Worm (Caenorhabditis elegans): Measurements from ENCODE around the gene cpsf-4.
A peak's percentile ranks its signal among the peaks of the same experiment; 100 is the strongest.
"Not testable (repeated sequence)": the region's sequence is repeated elsewhere in the genome, so short reads cannot be mapped to it uniquely, and the experiment has no call there.

The cpsf-4 gene

DNA sequence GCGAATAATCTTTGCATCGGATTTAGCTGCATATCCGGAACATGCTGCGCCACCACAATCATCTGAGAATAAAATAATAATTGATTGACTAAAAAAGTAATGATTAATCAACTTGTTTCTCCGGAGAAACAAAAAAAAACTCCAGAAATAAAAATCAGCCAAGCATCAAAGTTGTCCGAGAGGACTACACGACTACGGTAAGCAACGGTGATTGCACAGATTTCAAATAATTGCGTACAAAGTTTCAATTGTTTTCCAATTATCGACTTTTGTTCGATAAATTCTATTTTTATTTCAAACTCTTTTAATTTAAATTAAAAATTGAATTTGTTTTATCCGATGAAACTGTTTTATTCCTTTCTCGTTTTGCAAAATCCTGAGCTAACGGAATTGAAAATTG is at the start of gene cpsf-4:
TSS of gene cpsf-4 (minus strand) at position 62 of the 400 bp plus-strand sequence.
- no peak for TF ChIP-seq sem-4 (tag; optimal IDR thresholded peaks at IDR 0.05)
- TF ChIP-seq ZK546.5 (tag; optimal IDR thresholded peaks at IDR 0.05) = no peak
- TF ChIP-seq zag-1 (tag; optimal IDR thresholded peaks at IDR 0.05) = no peak
- peak in 1 of 2 experiments; percentile 72 for TF ChIP-seq lsy-2 (tag; optimal IDR thresholded peaks at IDR 0.05)
- TF ChIP-seq nhr-129 (tag; optimal IDR thresholded peaks at IDR 0.05) = no peak
- no peak for TF ChIP-seq R02D3.7 (tag; optimal IDR thresholded peaks at IDR 0.05)
- TF ChIP-seq lin-13 (GFP tag; optimal IDR thresholded peaks at IDR 0.05) = no peak
- no peak for TF ChIP-seq elt-1 (tag; optimal IDR thresholded peaks at IDR 0.05)
- TF ChIP-seq unc-55 (GFP tag; optimal IDR thresholded peaks at IDR 0.05) = peak; percentile 20
- TF ChIP-seq mab-5 (tag; optimal IDR thresholded peaks at IDR 0.05) = no peak
- no peak for TF ChIP-seq Y55F3AM.14 (GFP tag; optimal IDR thresholded peaks at IDR 0.05)
- TF ChIP-seq gmeb-1 (tag; optimal IDR thresholded peaks at IDR 0.05) = no peak
- no peak for TF ChIP-seq unc-62 (GFP tag; optimal IDR thresholded peaks at IDR 0.05)
- TF ChIP-seq sma-3 (GFP tag; optimal IDR thresholded peaks at IDR 0.05) = no peak

DNA sequence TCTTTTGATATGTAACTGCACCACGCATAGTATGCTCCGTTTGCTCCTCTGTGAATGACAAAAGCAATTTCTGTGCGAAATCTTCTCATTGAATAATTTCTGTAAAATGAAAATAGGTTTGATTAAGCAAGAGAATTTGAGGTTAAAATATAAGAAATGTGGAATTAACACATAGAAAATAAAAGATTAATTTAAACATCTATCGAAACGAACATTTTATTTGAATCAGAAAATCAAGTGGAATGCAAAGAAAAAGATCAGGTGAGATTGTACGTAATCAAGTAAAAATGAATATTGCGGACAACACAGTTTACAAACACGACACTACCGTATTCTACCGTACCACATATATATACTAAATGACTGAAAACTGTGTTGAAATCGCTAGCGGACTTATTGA is 47.7 kb upstream of the cpsf-4 start, which contains the start of gene B0001.8:
TSS of gene B0001.8 (minus strand) at position 101 of the 400 bp plus-strand sequence.
- TF ChIP-seq ztf-1 (GFP tag; conservative IDR thresholded peaks at IDR 0.05) (no peak), mab-5 (tag; optimal IDR thresholded peaks at IDR 0.05) (no peak), sem-4 (tag; optimal IDR thresholded peaks at IDR 0.05) (no peak), ama-1 (optimal IDR thresholded peaks at IDR 0.05) (no peak), crh-2 (tag; optimal IDR thresholded peaks at IDR 0.05) (no peak), Y55F3AM.14 (GFP tag; optimal IDR thresholded peaks at IDR 0.05) (no peak), gmeb-1 (tag; optimal IDR thresholded peaks at IDR 0.05) (no peak), skn-1 (tag; optimal IDR thresholded peaks at IDR 0.05) (no peak), blmp-1 (tag; optimal IDR thresholded peaks at IDR 0.05; ENCODE audit: insufficient read depth) (no peak), F13H6.1 (tag; optimal IDR thresholded peaks at IDR 0.05) (no peak), nhr-12 (tag; optimal IDR thresholded peaks at IDR 0.05) (no peak), dmd-4 (tag; optimal IDR thresholded peaks at IDR 0.05) (no peak), zag-1 (tag; optimal IDR thresholded peaks at IDR 0.05) (no peak), nhr-77 (tag; optimal IDR thresholded peaks at IDR 0.05) (no peak), nhr-11 (tag; optimal IDR thresholded peaks at IDR 0.05) (no peak)

DNA sequence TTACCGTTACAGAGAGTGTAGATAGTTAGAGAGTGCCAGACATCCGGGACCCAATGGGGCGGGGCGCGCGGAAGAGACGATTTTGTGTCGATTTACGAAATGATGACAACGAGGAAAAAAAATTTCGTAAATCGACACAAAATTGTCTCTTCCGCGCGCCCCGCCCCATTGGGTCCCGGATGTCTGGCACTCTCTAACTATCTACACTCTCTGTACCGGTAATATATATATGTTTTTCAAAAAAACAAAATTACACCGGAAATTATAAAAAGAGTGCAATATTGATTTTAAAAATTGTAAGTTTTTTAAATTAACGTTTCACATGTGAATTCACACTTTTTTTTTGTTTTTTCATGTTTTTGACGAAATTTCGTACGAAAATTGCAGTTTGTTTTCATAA is 44.8 kb upstream of the cpsf-4 start, which contains the start of gene B0001.4:
TSS of gene B0001.4 (minus strand) at position 101 of the 400 bp plus-strand sequence.
- not testable (repeated sequence) for TF ChIP-seq F13H6.1 (tag; optimal IDR thresholded peaks at IDR 0.05); unc-62 (GFP tag; optimal IDR thresholded peaks at IDR 0.05); lsy-2 (tag; optimal IDR thresholded peaks at IDR 0.05)

DNA sequence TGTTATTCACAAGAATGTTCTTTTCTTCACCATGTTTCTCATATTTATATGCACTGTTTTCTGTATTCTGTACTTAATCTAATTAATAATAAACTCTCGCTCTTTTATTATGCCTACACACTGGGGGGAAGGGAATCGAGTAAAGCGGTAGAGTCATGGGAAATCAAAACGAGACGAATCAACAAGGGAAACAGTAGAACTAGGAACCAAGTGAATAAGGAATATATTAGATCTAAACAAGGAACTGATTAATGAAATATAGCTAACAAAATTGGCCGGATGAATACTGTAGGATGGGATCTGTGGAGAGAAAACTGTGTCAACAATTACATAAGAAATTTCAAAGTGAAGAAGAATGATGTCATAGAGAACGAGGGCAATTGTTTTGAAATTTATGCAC is 41.7 kb upstream of the cpsf-4 start:
- TF ChIP-seq nhr-10 (tag; optimal IDR thresholded peaks at IDR 0.05) (no peak), aly-2 (tag; optimal IDR thresholded peaks at IDR 0.05) (no peak), R02D3.7 (tag; optimal IDR thresholded peaks at IDR 0.05) (no peak), blmp-1 (tag; optimal IDR thresholded peaks at IDR 0.05; ENCODE audit: insufficient read depth) (no peak), Y55F3AM.14 (GFP tag; optimal IDR thresholded peaks at IDR 0.05) (no peak), fos-1 (tag; optimal IDR thresholded peaks at IDR 0.05) (no peak), peb-1 (tag; optimal IDR thresholded peaks at IDR 0.05) (no peak), unc-39 (tag; optimal IDR thresholded peaks at IDR 0.05) (no peak), crh-2 (tag; optimal IDR thresholded peaks at IDR 0.05) (no peak), lin-13 (GFP tag; optimal IDR thresholded peaks at IDR 0.05) (no peak), lin-11 (tag; optimal IDR thresholded peaks at IDR 0.05) (no peak), lin-39 (tag; optimal IDR thresholded peaks at IDR 0.05) (no peak), mbf-1 (tag; optimal IDR thresholded peaks at IDR 0.05) (no peak), alr-1 (tag; optimal IDR thresholded peaks at IDR 0.05) (no peak), elt-3 (tag; optimal IDR thresholded peaks at IDR 0.05) (no peak), ztf-4 (tag; optimal IDR thresholded peaks at IDR 0.05) (no peak), mab-5 (tag; optimal IDR thresholded peaks at IDR 0.05) (no peak), gmeb-1 (tag; optimal IDR thresholded peaks at IDR 0.05) (no peak)

DNA sequence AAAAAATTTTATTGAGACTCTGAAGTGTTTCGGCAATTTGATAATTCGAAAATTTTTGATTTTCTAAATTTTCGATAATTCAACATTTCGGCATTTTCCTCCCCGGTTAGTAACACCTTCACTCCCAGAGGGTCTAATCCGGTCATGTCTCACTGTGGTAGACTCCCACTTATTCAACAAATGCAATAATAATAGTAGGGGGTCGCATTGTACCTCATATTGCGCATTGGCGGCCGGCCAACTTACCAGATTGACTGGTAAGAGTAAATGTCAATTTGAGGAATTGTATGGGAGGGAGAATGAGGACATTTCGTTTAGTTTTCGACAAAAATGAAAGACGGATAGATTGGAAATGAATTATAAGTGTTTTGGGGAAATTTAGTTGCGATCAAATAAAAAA is 40.5 kb upstream of the cpsf-4 start:
- TF ChIP-seq lin-13 (GFP tag; optimal IDR thresholded peaks at IDR 0.05) = no peak
- TF ChIP-seq nhr-129 (tag; optimal IDR thresholded peaks at IDR 0.05) = peak; percentile 13

All from whole organism, L2 larva.